Worm (Caenorhabditis elegans) whole organism, young adult: Measurements from ENCODE around the gene T23F11.4.

Experiments
- C06A6.2 ChIP-seq: fragments of 200-800 bp; sonication (Bioruptor generic); conservative IDR thresholded peaks from 2 replicates; pipeline ENCODE4 v1.3.6; 2022; ENCODE audit warnings: missing genetic modification characterization, missing compliant biosample characterization
- F37B4.10 ChIP-seq: fragments of 200-800 bp; sonication (Bioruptor generic); IDR thresholded peaks from 2 replicates; pipeline ENCODE4 v1.3.6; 2022; ENCODE audit warnings: missing genetic modification characterization, missing compliant biosample characterization
- F39B2.1 ChIP-seq: fragments of 200-800 bp; sonication (Bioruptor generic); IDR thresholded peaks from 2 replicates; pipeline ENCODE4 v1.3.6; 2022; ENCODE audit warnings: missing genetic modification reagents, missing genetic modification characterization, missing compliant biosample characterization
- K11D2.4 ChIP-seq: fragments of 200-800 bp; sonication (Bioruptor generic); IDR thresholded peaks from 2 replicates; pipeline ENCODE4 v1.3.6; 2022; ENCODE audit warnings: missing genetic modification reagents, missing genetic modification characterization, missing compliant biosample characterization
- Y53G8AR.9 ChIP-seq: fragments of 200-800 bp; sonication (Bioruptor generic); conservative IDR thresholded peaks from 2 replicates; pipeline ENCODE4 v1.3.6; 2022; ENCODE audit warnings: missing genetic modification reagents, missing genetic modification characterization, missing compliant biosample characterization
- Y67H2A.10 ChIP-seq: fragments of 200-800 bp; sonication (Bioruptor generic); conservative IDR thresholded peaks from 2 replicates; pipeline ENCODE4 v1.3.6; 2022; ENCODE audit warnings: missing genetic modification reagents, missing genetic modification characterization, missing compliant biosample characterization
- Y79H2A.3 ChIP-seq: fragments of 200-800 bp; sonication (Bioruptor generic); conservative IDR thresholded peaks from 2 replicates; pipeline ENCODE4 v1.3.6; 2022; ENCODE audit warnings: missing genetic modification reagents, missing genetic modification characterization, missing compliant biosample characterization
- ama-1 ChIP-seq, 3 experiments: fragments of 150-350 bp in 1 of 3; sonication (generic microtip) in 2 of 3; optimal IDR thresholded peaks; 2 replicates each; lab custom pipeline; 2014 to 2018; ENCODE audit warnings: missing biosample characterization in 2 of 3, missing genetic modification characterization in 2 of 3, missing genetic modification reagents in 2 of 3
- aptf-2 ChIP-seq: fragments of 200-800 bp; sonication (Bioruptor generic); conservative IDR thresholded peaks from 2 replicates; pipeline ENCODE4 v1.3.6; 2022; ENCODE audit warnings: missing genetic modification reagents, missing genetic modification characterization, missing compliant biosample characterization
- aptf-3 ChIP-seq: fragments of 200-800 bp; sonication (Bioruptor generic); IDR thresholded peaks from 2 replicates; pipeline ENCODE4 v1.3.6; 2022; ENCODE audit warnings: missing genetic modification characterization, missing compliant biosample characterization
- athp-1 ChIP-seq: sonication (generic microtip); optimal IDR thresholded peaks from 2 replicates; lab custom pipeline; 2017; ENCODE audit warnings: mild to moderate bottlenecking, missing genetic modification characterization, missing compliant biosample characterization
- bed-1 ChIP-seq: fragments of 200-800 bp; sonication (Bioruptor generic); IDR thresholded peaks from 2 replicates; pipeline ENCODE4 v1.3.6; 2022; ENCODE audit warnings: missing genetic modification reagents, missing genetic modification characterization, missing compliant biosample characterization
- cebp-1 ChIP-seq, 2 experiments: fragments of 200-800 bp in 1 of 2; sonication (Bioruptor generic) in 1 of 2; sonication (generic microtip) in 1 of 2; IDR thresholded peaks in 1 of 2; optimal IDR thresholded peaks in 1 of 2; 2 replicates each; pipeline versions ENCODE4 v1.3.6 to Lab custom; 2017 to 2022; ENCODE audit warnings: missing compliant biosample characterization in 2 of 2, missing genetic modification characterization in 2 of 2, mild to moderate bottlenecking in 1 of 2, missing genetic modification reagents in 1 of 2, moderate library complexity in 1 of 2
- chd-7 ChIP-seq: sonication (generic microtip); optimal IDR thresholded peaks from 2 replicates; lab custom pipeline; 2016; ENCODE audit warnings: mild to moderate bottlenecking, missing genetic modification characterization, moderate library complexity, missing compliant biosample characterization
- egl-18 ChIP-seq: fragments of 200-800 bp; sonication (Bioruptor generic); IDR thresholded peaks from 2 replicates; pipeline ENCODE4 v1.3.6; 2022; ENCODE audit warnings: missing genetic modification reagents, missing genetic modification characterization, missing compliant biosample characterization
- egl-44 ChIP-seq: fragments of 200-800 bp; sonication (Bioruptor generic); IDR thresholded peaks from 2 replicates; pipeline ENCODE4 v1.3.6; 2022; ENCODE audit warnings: missing genetic modification reagents, missing genetic modification characterization, missing compliant biosample characterization
- ekl-4 ChIP-seq: fragments of 200-800 bp; sonication (Bioruptor generic); IDR thresholded peaks from 2 replicates; pipeline ENCODE4 v1.3.6; 2022; ENCODE audit warnings: missing genetic modification reagents, missing genetic modification characterization, missing compliant biosample characterization
- him-1 ChIP-seq: sonication (generic microtip); optimal IDR thresholded peaks from 2 replicates; lab custom pipeline; 2016; ENCODE audit warnings: missing genotype, missing genetic modification reagents, missing genetic modification characterization, missing compliant biosample characterization
- hmg-1.2 ChIP-seq: fragments of 200-800 bp; sonication (Bioruptor generic); IDR thresholded peaks from 2 replicates; pipeline ENCODE4 v1.3.6; 2022; ENCODE audit warnings: missing genetic modification reagents, missing genetic modification characterization, missing compliant biosample characterization
- let-607 ChIP-seq, 2 experiments: fragments of 200-800 bp in 1 of 2; sonication (Bioruptor generic) in 1 of 2; sonication (generic microtip) in 1 of 2; optimal IDR thresholded peaks; 2 replicates each; lab custom pipeline; 2016 to 2018; ENCODE audit warnings: mild to moderate bottlenecking in 2 of 2, missing compliant biosample characterization in 2 of 2, missing genetic modification characterization in 2 of 2, moderate library complexity in 2 of 2, missing genotype in 1 of 2
- lin-26 ChIP-seq: fragments of 200-800 bp; sonication (Bioruptor generic); IDR thresholded peaks from 2 replicates; pipeline ENCODE4 v1.3.6; 2022; ENCODE audit warnings: missing genetic modification reagents, missing genetic modification characterization, missing compliant biosample characterization
- lin-35 ChIP-seq, 3 experiments: fragments of 150-350 bp in 2 of 3; sonication (generic microtip) in 1 of 3; optimal IDR thresholded peaks; 2 replicates each; lab custom pipeline; 2014 to 2018; ENCODE audit warnings: missing biosample characterization in 3 of 3, missing genetic modification characterization in 3 of 3, missing genetic modification reagents in 3 of 3
- lin-40 ChIP-seq: sonication (generic microtip); optimal IDR thresholded peaks from 2 replicates; lab custom pipeline; 2016; ENCODE audit warnings: missing genetic modification characterization, mild to moderate bottlenecking, missing compliant biosample characterization, missing genotype, missing genetic modification reagents
- lir-1 ChIP-seq: fragments of 200-800 bp; sonication (Bioruptor generic); conservative IDR thresholded peaks from 2 replicates; pipeline ENCODE4 v1.3.6; 2022; ENCODE audit warnings: missing genetic modification reagents, missing genetic modification characterization, missing compliant biosample characterization
- madf-3 ChIP-seq: fragments of 200-800 bp; sonication (Bioruptor generic); IDR thresholded peaks from 2 replicates; pipeline ENCODE4 v1.3.6; 2022; ENCODE audit warnings: missing genetic modification reagents, missing genetic modification characterization, missing compliant biosample characterization
- madf-8 ChIP-seq: fragments of 200-800 bp; sonication (Bioruptor generic); conservative IDR thresholded peaks from 2 replicates; pipeline ENCODE4 v1.3.6; 2022; ENCODE audit warnings: missing genetic modification reagents, missing genetic modification characterization, missing compliant biosample characterization
- nfya-2 ChIP-seq: fragments of 200-800 bp; sonication (Bioruptor generic); IDR thresholded peaks from 2 replicates; pipeline ENCODE4 v1.3.6; 2022; ENCODE audit warnings: missing genetic modification reagents, missing genetic modification characterization, missing compliant biosample characterization
- nfyb-1 ChIP-seq: fragments of 200-800 bp; sonication (Bioruptor generic); IDR thresholded peaks from 2 replicates; pipeline ENCODE4 v1.3.6; 2022; ENCODE audit warnings: missing genetic modification reagents, missing genetic modification characterization, missing compliant biosample characterization
- nhr-120 ChIP-seq: fragments of 200-800 bp; sonication (Bioruptor generic); IDR thresholded peaks from 2 replicates; pipeline ENCODE4 v1.3.6; 2022; ENCODE audit warnings: missing genetic modification characterization, missing compliant biosample characterization
- pha-4 ChIP-seq: fragments of 150-350 bp; sonication (generic microtip); optimal IDR thresholded peaks from 2 replicates; lab custom pipeline; 2014; ENCODE audit warnings: missing biosample characterization, missing genetic modification reagents, missing genetic modification characterization
- repo-1 ChIP-seq: sonication (generic microtip); optimal IDR thresholded peaks from 2 replicates; lab custom pipeline; 2017; ENCODE audit warnings: mild to moderate bottlenecking, missing genetic modification characterization, missing compliant biosample characterization
- rpc-1 ChIP-seq, 2 experiments: fragments of 150-350 bp in 1 of 2; sonication (generic microtip) in 1 of 2; optimal IDR thresholded peaks; 2 replicates each; lab custom pipeline; 2014 to 2018; ENCODE audit warnings: missing biosample characterization in 1 of 2, missing genetic modification characterization in 1 of 2, missing genetic modification reagents in 1 of 2, missing genotype in 1 of 2
- snpc-4 ChIP-seq, 5 experiments: fragments of 150-350 bp in 1 of 5; sonication (generic microtip) in 4 of 5; optimal IDR thresholded peaks; 2 replicates each; lab custom pipeline; 2014 to 2018; ENCODE audit warnings: missing genetic modification characterization in 5 of 5, missing biosample characterization in 3 of 5, antibody characterized with exemption in 2 of 5, mild to moderate bottlenecking in 2 of 5, missing compliant biosample characterization in 2 of 5, missing genotype in 2 of 5, moderate library complexity in 2 of 5, missing genetic modification reagents in 1 of 5
- somi-1 ChIP-seq: fragments of 200-800 bp; sonication (Bioruptor generic); optimal IDR thresholded peaks from 2 replicates; lab custom pipeline; 2018; ENCODE audit warnings: mild to moderate bottlenecking, missing genetic modification characterization, missing compliant biosample characterization
- unc-130 ChIP-seq: sonication (generic microtip); optimal IDR thresholded peaks from 2 replicates; lab custom pipeline; 2016; ENCODE audit warnings: missing genetic modification reagents, missing genetic modification characterization, missing compliant biosample characterization
- unc-62 ChIP-seq: fragments of 150-350 bp; optimal IDR thresholded peaks from 2 replicates; lab custom pipeline; 2014; ENCODE audit warnings: missing biosample characterization, missing genetic modification reagents, missing genetic modification characterization
- ztf-18 ChIP-seq: sonication (generic microtip); optimal IDR thresholded peaks from 2 replicates; lab custom pipeline; 2016; ENCODE audit warnings: missing genotype, mild to moderate bottlenecking, missing genetic modification characterization, missing compliant biosample characterization
- ztf-22 ChIP-seq: fragments of 200-800 bp; sonication (Bioruptor generic); optimal IDR thresholded peaks from 2 replicates; lab custom pipeline; 2018; ENCODE audit warnings: mild to moderate bottlenecking, missing genetic modification characterization, moderate library complexity, missing compliant biosample characterization
- ztf-6 ChIP-seq: fragments of 200-800 bp; sonication (Bioruptor generic); IDR thresholded peaks from 2 replicates; pipeline ENCODE4 v1.3.6; 2022; ENCODE audit warnings: missing genetic modification reagents, missing genetic modification characterization, missing compliant biosample characterization

The T23F11.4 gene

ce11 chrIII:4653912-4654311 is 11.3 kb downstream of the T23F11.4 start:
- TF ChIP-seq snpc-4 (GFP tag; optimal IDR thresholded peaks at IDR 0.05; lab: Kevin White, UChicago) = no peak
- no peak for TF ChIP-seq snpc-4 (tag; optimal IDR thresholded peaks at IDR 0.05; lab: Kevin White, UChicago)
- peak; percentile 57 for TF ChIP-seq repo-1 (tag; lab: Kevin White, UChicago)
- TF ChIP-seq rpc-1 (optimal IDR thresholded peaks at IDR 0.05; lab: Kevin White, UChicago) = no peak
- no peak for TF ChIP-seq rpc-1 (tag; optimal IDR thresholded peaks at IDR 0.05; lab: Kevin White, UChicago)
- peak; percentile 61; the same call in 1 of the 2 replicates for TF ChIP-seq ekl-4
- TF ChIP-seq Y53G8AR.9 (GFP tag; lab: Robert Waterston, UW) = 0 out of 2 replicates have a peak, but pooled peaks have one; percentile 61
- 0 out of 2 replicates have a peak, but pooled peaks have one; percentile 18 for TF ChIP-seq egl-44 (GFP tag; lab: Robert Waterston, UW)
- TF ChIP-seq aptf-2 (GFP tag; lab: Robert Waterston, UW) = no peak
- no peak for TF ChIP-seq chd-7
- TF ChIP-seq unc-130 (GFP tag; lab: Kevin White, UChicago) = no peak
- TF ChIP-seq pha-4 (tag; lab: Kevin White, UChicago) = no peak
- no peak for TF ChIP-seq unc-62 (GFP tag; lab: Kevin White, UChicago)
- no peak for TF ChIP-seq F37B4.10
- peak; percentile 8; the same call in 1 of the 2 replicates for TF ChIP-seq lir-1 (GFP tag; lab: Robert Waterston, UW)
- peak; percentile 6 for TF ChIP-seq lin-40
- no peak for TF ChIP-seq him-1
- TF ChIP-seq ztf-22 (GFP tag; lab: Kevin White, UChicago) = no peak
- TF ChIP-seq Y67H2A.10 (GFP tag; lab: Robert Waterston, UW) = no peak
- TF ChIP-seq ztf-18 (tag; lab: Kevin White, UChicago) = no peak
- TF ChIP-seq ama-1 (optimal IDR thresholded peaks at IDR 0.05; lab: Kevin White, UChicago) = no peak
- TF ChIP-seq ama-1 (GFP tag; optimal IDR thresholded peaks at IDR 0.05; lab: Kevin White, UChicago) = no peak
- TF ChIP-seq cebp-1 (GFP tag; IDR thresholded peaks at IDR 0.05; lab: Robert Waterston, UW) = no peak
- peak; percentile 48 for TF ChIP-seq cebp-1 (tag; optimal IDR thresholded peaks at IDR 0.05; lab: Kevin White, UChicago)
- peak; percentile 75 for TF ChIP-seq nfyb-1
- TF ChIP-seq nhr-120 (GFP tag; lab: Robert Waterston, UW) = no peak
- no peak for TF ChIP-seq lin-26 (GFP tag; lab: Robert Waterston, UW)
- TF ChIP-seq athp-1 (tag; lab: Kevin White, UChicago) = peak; percentile 13
- TF ChIP-seq ztf-6 (GFP tag; lab: Robert Waterston, UW) = peak; percentile 55; the same call in 1 of the 2 replicates
- 0 out of 2 replicates have a peak, but pooled peaks have one; percentile 28 for TF ChIP-seq egl-18 (GFP tag; lab: Robert Waterston, UW)
- TF ChIP-seq madf-8 (GFP tag; lab: Robert Waterston, UW) = no peak
- TF ChIP-seq C06A6.2 (GFP tag; lab: Robert Waterston, UW) = no peak
- TF ChIP-seq let-607 (tag; optimal IDR thresholded peaks at IDR 0.05; lab: Kevin White, UChicago) = peak in 1 of 2 experiments; percentile 34
- 0 out of 2 replicates have a peak, but pooled peaks have one; percentile 50 for TF ChIP-seq aptf-3
- peak; percentile 48; the same call in 1 of the 2 replicates for TF ChIP-seq K11D2.4 (GFP tag; lab: Robert Waterston, UW)
- TF ChIP-seq F39B2.1 (GFP tag; lab: Robert Waterston, UW) = no peak
- 0 out of 2 replicates have a peak, but pooled peaks have one; percentile 9 for TF ChIP-seq hmg-1.2 (GFP tag; lab: Robert Waterston, UW)
- TF ChIP-seq lin-35 (GFP tag; optimal IDR thresholded peaks at IDR 0.05; lab: Kevin White, UChicago) = peak in 1 of 3 experiments; percentile 69
- no peak for TF ChIP-seq bed-1 (GFP tag; lab: Robert Waterston, UW)
- TF ChIP-seq nfya-2 = peak; percentile 17; the same call in 1 of the 2 replicates

ce11 chrIII:4653374-4653773 is 11.8 kb downstream of the T23F11.4 start:
- TF ChIP-seq cebp-1 (GFP tag; IDR thresholded peaks at IDR 0.05; lab: Robert Waterston, UW) (0 out of 2 replicates have a peak, but pooled peaks have one; percentile 16), cebp-1 (tag; optimal IDR thresholded peaks at IDR 0.05; lab: Kevin White, UChicago) (peak; percentile 39), Y79H2A.3 (GFP tag; lab: Robert Waterston, UW) (0 out of 2 replicates have a peak, but pooled peaks have one; percentile 34), Y53G8AR.9 (GFP tag; lab: Robert Waterston, UW) (peak; percentile 73; the same call in 1 of the 2 replicates), somi-1 (GFP tag; lab: Kevin White, UChicago) (no peak), C06A6.2 (GFP tag; lab: Robert Waterston, UW) (no peak), bed-1 (GFP tag; lab: Robert Waterston, UW) (0 out of 2 replicates have a peak, but pooled peaks have one; percentile 4), madf-3 (GFP tag; lab: Robert Waterston, UW) (0 out of 2 replicates have a peak, but pooled peaks have one; percentile 65), athp-1 (tag; lab: Kevin White, UChicago) (peak; percentile 17)
